Fruit fly (Drosophila melanogaster): ENCODE measurements around the gene Gale.

Gene Gale

DNA sequence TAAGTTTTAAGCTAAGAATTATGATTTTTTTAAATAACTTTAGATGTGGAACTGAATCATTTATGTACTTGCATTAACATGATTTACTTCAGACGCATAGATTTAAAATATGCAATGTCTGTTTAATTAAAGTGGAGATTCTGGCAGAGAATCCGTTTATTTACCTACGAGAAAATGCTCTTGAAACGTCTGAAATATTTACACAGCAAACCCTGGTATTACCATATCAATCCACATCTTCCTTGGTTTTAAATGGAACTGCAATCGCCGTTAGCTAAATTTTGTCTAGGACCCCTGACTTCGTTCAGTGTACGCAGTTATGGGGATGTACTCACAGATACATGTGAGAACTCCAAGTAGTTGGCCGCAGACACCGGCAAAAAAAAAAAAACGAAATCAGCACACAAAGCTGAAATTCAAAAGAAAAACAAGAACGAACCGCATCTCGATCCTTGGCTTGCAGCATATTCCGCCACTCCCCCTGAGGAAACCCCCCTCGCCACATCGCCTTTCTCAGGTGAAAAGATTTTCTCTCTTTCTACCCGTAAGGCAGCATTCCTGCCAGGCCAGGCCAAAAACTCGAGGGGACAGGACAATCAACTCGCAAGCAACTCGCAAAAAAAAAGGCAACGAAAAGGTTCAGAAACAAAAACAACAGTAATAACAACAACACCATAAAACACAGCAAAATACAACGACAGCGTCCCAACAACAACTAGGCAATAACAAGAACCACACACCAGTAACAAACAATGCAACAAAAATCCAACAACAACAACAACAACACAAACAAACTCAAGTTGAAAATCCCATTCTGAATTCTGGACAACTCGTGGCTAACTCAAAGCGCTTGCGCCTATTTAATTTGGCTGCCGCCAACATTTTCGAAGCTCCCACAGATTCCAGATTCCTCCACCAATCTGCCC is 29.7 kb upstream of the Gale start:
- TF ChIP-seq CG32121 (GFP tag; IDR thresholded peaks at IDR 0.05) (no peak), D1 (tag; optimal IDR thresholded peaks at IDR 0.05) (peak; percentile 65), EcR (GFP tag; optimal IDR thresholded peaks at IDR 0.05) (peak; percentile 88), Snoo (tag; optimal IDR thresholded peaks at IDR 0.05) (peak; percentile 94), CG10348 (GFP tag; IDR thresholded peaks at IDR 0.05) (no peak), Pif1B (GFP tag; optimal IDR thresholded peaks at IDR 0.05) (peak; percentile 78), CG14655 (GFP tag; optimal IDR thresholded peaks at IDR 0.05) (peak; percentile 92), Ets98B (GFP tag; IDR thresholded peaks at IDR 0.05) (peak; percentile 10; the same call in 1 of the 2 replicates), CG8301 (tag; optimal IDR thresholded peaks at IDR 0.05) (peak; percentile 82), CG12605 (GFP tag; IDR thresholded peaks at IDR 0.05) (no peak), CG15710 (tag; optimal IDR thresholded peaks at IDR 0.05) (peak; percentile 87), CG8159 (tag; optimal IDR thresholded peaks at IDR 0.05) (peak; percentile 90), rn (GFP tag; IDR thresholded peaks at IDR 0.05) (peak; percentile 18; the same call in 1 of the 2 replicates), Pif1A (GFP tag; optimal IDR thresholded peaks at IDR 0.05) (peak; percentile 81), CG13204 (GFP tag; optimal IDR thresholded peaks at IDR 0.05) (peak; percentile 38), fd96Ca (GFP tag; IDR thresholded peaks at IDR 0.05) (0 out of 3 replicates have a peak, but pooled peaks have one; percentile 57), CG34367 (tag; optimal IDR thresholded peaks at IDR 0.05) (peak; percentile 80), CG4496 (GFP tag; IDR thresholded peaks at IDR 0.05) (no peak), CG17806 (tag; optimal IDR thresholded peaks at IDR 0.05) (peak; percentile 79), CG9948 (tag; optimal IDR thresholded peaks at IDR 0.05) (peak; percentile 82), gl (tag; optimal IDR thresholded peaks at IDR 0.05) (peak; percentile 4)

dm6 chr3L:619427-620308 is 28.7 kb upstream of the Gale start:
- TF ChIP-seq Ets98B (GFP tag; IDR thresholded peaks at IDR 0.05) (no peak), CG8159 (tag; optimal IDR thresholded peaks at IDR 0.05) (peak; percentile 90), rn (GFP tag; IDR thresholded peaks at IDR 0.05) (no peak), CG15710 (tag; optimal IDR thresholded peaks at IDR 0.05) (peak; percentile 83), Pif1A (GFP tag; optimal IDR thresholded peaks at IDR 0.05) (peak; percentile 75), CG34367 (tag; optimal IDR thresholded peaks at IDR 0.05) (peak; percentile 80), CG10348 (GFP tag; IDR thresholded peaks at IDR 0.05) (no peak), CG32121 (GFP tag; IDR thresholded peaks at IDR 0.05) (no peak), CG12605 (GFP tag; IDR thresholded peaks at IDR 0.05) (peak; percentile 53), CG9948 (tag; optimal IDR thresholded peaks at IDR 0.05) (peak; percentile 88), fd96Ca (GFP tag; IDR thresholded peaks at IDR 0.05) (no peak), Snoo (tag; optimal IDR thresholded peaks at IDR 0.05) (peak; percentile 79), CG14655 (GFP tag; optimal IDR thresholded peaks at IDR 0.05) (peak; percentile 89), CG13204 (GFP tag; optimal IDR thresholded peaks at IDR 0.05) (no peak), EcR (GFP tag; optimal IDR thresholded peaks at IDR 0.05) (no peak), gl (tag; optimal IDR thresholded peaks at IDR 0.05) (peak; percentile 22), Pif1B (GFP tag; optimal IDR thresholded peaks at IDR 0.05) (peak; percentile 78), CG17806 (tag; optimal IDR thresholded peaks at IDR 0.05) (peak; percentile 87), CG8301 (tag; optimal IDR thresholded peaks at IDR 0.05) (peak; percentile 79), CG4496 (GFP tag; IDR thresholded peaks at IDR 0.05) (0 out of 3 replicates have a peak, but pooled peaks have one; percentile 10), D1 (tag; optimal IDR thresholded peaks at IDR 0.05) (peak; percentile 74)

DNA sequence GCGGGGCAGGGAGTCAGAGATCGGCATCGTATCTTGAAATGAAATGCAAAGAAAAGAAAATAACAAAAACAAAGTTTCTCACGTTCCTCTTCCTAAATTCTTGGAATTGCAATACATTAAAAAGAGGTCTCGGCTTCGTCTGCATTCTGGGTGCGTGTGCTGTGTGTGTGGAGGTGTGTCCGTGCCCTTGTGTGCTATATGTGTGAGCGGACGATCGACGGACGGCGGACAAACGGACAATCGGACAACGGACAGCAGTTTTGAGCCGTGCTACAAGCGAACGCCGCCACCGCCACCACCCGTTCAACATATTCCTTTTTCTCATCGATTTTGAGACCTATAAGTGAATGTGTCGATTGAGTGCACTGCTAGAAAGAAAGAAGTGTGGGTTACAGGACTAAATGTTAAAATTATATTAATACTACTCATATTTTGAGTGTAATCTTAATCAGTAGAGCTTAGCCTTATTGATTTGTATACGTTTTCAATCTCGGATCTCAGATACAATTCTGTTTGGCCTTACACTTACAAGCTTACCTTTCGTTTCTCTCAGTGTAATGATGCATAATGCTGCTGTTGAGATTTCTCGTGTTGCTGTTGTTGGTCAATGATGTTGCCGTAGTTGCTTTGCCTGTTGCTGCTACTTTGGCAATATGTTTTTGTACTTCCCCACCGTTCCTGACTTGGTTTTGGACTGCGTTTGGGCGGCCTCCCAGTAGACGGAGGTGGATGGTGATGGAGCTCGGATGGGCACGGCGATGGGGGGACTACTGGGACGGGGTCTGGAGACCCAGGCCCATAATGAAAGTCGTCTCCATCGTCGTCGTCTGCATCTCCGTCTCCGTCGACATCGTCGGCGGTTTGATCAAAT is 27.0 kb upstream of the Gale start:
- TF ChIP-seq CG17806 (tag; optimal IDR thresholded peaks at IDR 0.05) (peak; percentile 96), EcR (GFP tag; optimal IDR thresholded peaks at IDR 0.05) (peak; percentile 46), CG10348 (GFP tag; IDR thresholded peaks at IDR 0.05) (no peak), Pif1B (GFP tag; optimal IDR thresholded peaks at IDR 0.05) (peak; percentile 95), CG32121 (GFP tag; IDR thresholded peaks at IDR 0.05) (peak; percentile 36; the same call in 1 of the 2 replicates), CG15710 (tag; optimal IDR thresholded peaks at IDR 0.05) (peak; percentile 95), rn (GFP tag; IDR thresholded peaks at IDR 0.05) (peak; percentile 65), CG8301 (tag; optimal IDR thresholded peaks at IDR 0.05) (peak; percentile 92), CG8159 (tag; optimal IDR thresholded peaks at IDR 0.05) (peak; percentile 96), Snoo (tag; optimal IDR thresholded peaks at IDR 0.05) (peak; percentile 90), CG14655 (GFP tag; optimal IDR thresholded peaks at IDR 0.05) (peak; percentile 94), CG12605 (GFP tag; IDR thresholded peaks at IDR 0.05) (peak; percentile 76), fd96Ca (GFP tag; IDR thresholded peaks at IDR 0.05) (peak; percentile 81), D1 (tag; optimal IDR thresholded peaks at IDR 0.05) (peak; percentile 90), Ets98B (GFP tag; IDR thresholded peaks at IDR 0.05) (peak; percentile 71), CG9948 (tag; optimal IDR thresholded peaks at IDR 0.05) (peak; percentile 94), CG4496 (GFP tag; IDR thresholded peaks at IDR 0.05) (peak; percentile 89), gl (tag; optimal IDR thresholded peaks at IDR 0.05) (peak; percentile 88), Pif1A (GFP tag; optimal IDR thresholded peaks at IDR 0.05) (peak; percentile 93), CG13204 (GFP tag; optimal IDR thresholded peaks at IDR 0.05) (peak; percentile 85), CG34367 (tag; optimal IDR thresholded peaks at IDR 0.05) (peak; percentile 95)
